Worm (Caenorhabditis elegans) whole organism, midembryonic: Measurements from ENCODE around the gene F49F1.10.

Experiments
- flt-1 ChIP-seq: fragments of 200-800 bp; sonication (Bioruptor generic); IDR thresholded peaks from 2 replicates; pipeline ENCODE4 v1.3.6; 2022; ENCODE audit warnings: missing genetic modification characterization, missing compliant biosample characterization
- med-1 ChIP-seq: sonication (generic microtip); optimal IDR thresholded peaks from 2 replicates; lab custom pipeline; 2017; ENCODE audit warnings: missing genetic modification characterization, mild to moderate bottlenecking, missing compliant biosample characterization, antibody characterized with exemption, missing genetic modification reagents; ENCODE audit not compliant: insufficient read depth
- ref-1 ChIP-seq: fragments of 200-800 bp; sonication (Bioruptor generic); conservative IDR thresholded peaks from 2 replicates; pipeline ENCODE4 v1.3.6; 2022; ENCODE audit warnings: missing genetic modification reagents, missing genetic modification characterization, missing compliant biosample characterization
- tab-1 ChIP-seq: fragments of 200-800 bp; sonication (Bioruptor generic); IDR thresholded peaks from 2 replicates; pipeline ENCODE4 v1.3.6; 2022; ENCODE audit warnings: missing genetic modification characterization, missing compliant biosample characterization
- ztf-23 ChIP-seq: fragments of 200-800 bp; sonication (Bioruptor generic); IDR thresholded peaks from 2 replicates; pipeline ENCODE4 v1.3.6; 2022; ENCODE audit warnings: missing genetic modification reagents, missing genetic modification characterization, missing compliant biosample characterization
- ztf-29 ChIP-seq: fragments of 200-800 bp; sonication (Bioruptor generic); IDR thresholded peaks from 2 replicates; pipeline ENCODE4 v1.3.6; 2022; ENCODE audit warnings: missing genetic modification reagents, missing genetic modification characterization, missing compliant biosample characterization

DNA sequence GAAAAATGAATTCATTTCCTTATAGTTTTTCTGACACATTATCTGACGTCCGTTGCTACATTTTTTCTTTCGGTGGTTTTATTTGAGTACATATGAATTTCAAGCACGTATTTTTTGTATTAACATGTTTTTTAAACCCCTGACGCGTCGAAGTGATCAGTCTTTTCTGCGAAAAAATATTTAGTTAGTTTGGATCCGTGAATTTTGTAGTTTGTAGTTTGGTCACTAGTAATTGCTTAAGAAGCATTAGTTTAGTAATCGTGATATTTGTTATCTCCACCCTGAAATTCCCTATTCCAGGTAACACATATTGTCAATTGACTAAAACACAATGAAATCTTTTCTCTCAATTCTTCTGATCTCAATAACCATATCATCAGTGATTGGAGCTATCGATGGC, 30.2 kb downstream of the F49F1.10 start, which contains the start of gene C35B1.7:
- TF ChIP-seq flt-1 (no peak), ztf-23 (GFP tag; lab: Robert Waterston, UW) (no peak), med-1 (GFP tag; lab: Kevin White, UChicago) (no peak), tab-1 (GFP tag; lab: Robert Waterston, UW) (no peak), ztf-29 (GFP tag; lab: Robert Waterston, UW) (no peak), ref-1 (GFP tag; lab: Robert Waterston, UW) (no peak)
